Worm (Caenorhabditis elegans): ENCODE results near the gene H20E11.1.

DNA sequence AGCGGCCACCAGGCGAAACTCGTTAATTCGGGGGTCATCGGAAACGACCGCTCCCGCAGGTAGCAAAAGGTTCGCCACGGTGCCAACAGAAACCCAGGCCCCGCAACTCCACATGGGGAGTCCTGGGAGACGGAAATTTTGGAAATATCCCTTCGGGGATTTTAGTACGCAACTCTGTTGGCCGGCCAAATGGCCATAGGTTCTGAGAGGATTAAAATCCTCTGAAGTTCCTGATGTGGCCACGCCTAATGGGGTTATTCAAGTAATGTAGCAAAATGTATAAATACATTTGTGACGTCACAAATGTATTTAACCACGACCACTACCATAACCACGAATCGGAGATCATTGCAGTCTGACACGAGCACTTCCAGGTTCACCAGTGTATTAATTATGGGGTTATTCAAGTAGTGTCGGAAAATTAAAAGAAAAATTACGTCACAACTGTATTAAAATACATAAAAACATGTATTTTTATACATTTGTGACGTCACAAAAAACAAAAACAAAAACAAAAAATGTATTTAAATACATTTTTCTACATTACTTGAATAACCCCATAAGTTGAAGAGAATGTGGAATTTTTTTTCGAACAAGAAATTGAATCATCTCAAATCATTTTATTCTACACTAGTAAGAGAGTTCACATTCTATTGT is 36.5 kb upstream of the H20E11.1 start:
- TF ChIP-seq ztf-23 (GFP tag; IDR thresholded peaks at IDR 0.05): no peak
- no peak for TF ChIP-seq ref-1 (GFP tag; conservative IDR thresholded peaks at IDR 0.05)
- TF ChIP-seq ztf-29 (GFP tag; IDR thresholded peaks at IDR 0.05): no peak
- no peak for TF ChIP-seq flt-1 (GFP tag; IDR thresholded peaks at IDR 0.05)
- TF ChIP-seq cog-1 (tag; optimal IDR thresholded peaks at IDR 0.05): no peak
- TF ChIP-seq tab-1 (GFP tag; IDR thresholded peaks at IDR 0.05): no peak
- TF ChIP-seq T22C8.4 (GFP tag; IDR thresholded peaks at IDR 0.05): no peak
- no peak for TF ChIP-seq med-1 (GFP tag; optimal IDR thresholded peaks at IDR 0.05; ENCODE audit: insufficient read depth)

All from whole organism, midembryonic.